Worm (Caenorhabditis elegans) whole organism, young adult: ENCODE results near the gene F11A5.16.

Source experiments
- pha-4 ChIP-seq: fragments of 150-350 bp; sonication (generic microtip); optimal IDR thresholded peaks from 2 replicates; lab custom pipeline; 2014; ENCODE audit warnings: missing biosample characterization, missing genetic modification reagents, missing genetic modification characterization
- unc-62 ChIP-seq: fragments of 150-350 bp; optimal IDR thresholded peaks from 2 replicates; lab custom pipeline; 2014; ENCODE audit warnings: missing biosample characterization, missing genetic modification reagents, missing genetic modification characterization
- ztf-18 ChIP-seq: sonication (generic microtip); optimal IDR thresholded peaks from 2 replicates; lab custom pipeline; 2016; ENCODE audit warnings: missing genotype, mild to moderate bottlenecking, missing genetic modification characterization, missing compliant biosample characterization
- ztf-26 ChIP-seq: sonication (generic microtip); optimal IDR thresholded peaks from 2 replicates; lab custom pipeline; 2017; ENCODE audit warnings: missing genetic modification characterization, missing compliant biosample characterization

DNA sequence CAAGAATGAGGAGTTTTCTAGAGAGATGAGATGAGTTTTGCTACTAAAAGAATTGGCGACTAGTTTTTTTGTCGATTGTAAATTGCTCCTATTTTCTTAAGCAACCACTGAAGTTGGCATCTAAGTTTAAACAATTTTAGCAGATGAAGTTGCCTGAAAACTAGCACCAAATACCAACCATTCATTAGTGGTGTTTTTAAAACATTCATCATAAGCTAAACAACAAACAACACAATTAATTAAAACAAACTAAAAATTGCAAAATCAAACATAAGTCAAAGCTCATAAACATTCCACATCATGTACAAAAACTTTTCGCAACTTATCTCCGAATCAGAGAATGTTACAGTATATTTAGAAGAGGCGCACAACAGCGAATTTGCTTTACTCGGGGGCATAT is 28.6 kb upstream of the F11A5.16 start, which contains the start of gene srz-13:
- TF ChIP-seq unc-62 (no peak), pha-4 (tag; lab: Kevin White, UChicago) (no peak), ztf-26 (no peak), ztf-18 (no peak)
